Worm (Caenorhabditis elegans) whole organism, late embryonic: ENCODE data around the gene F16B12.6.

ENCODE experiments used
- K02D7.2 ChIP-seq: sonication (generic microtip); optimal IDR thresholded peaks from 2 replicates; lab custom pipeline; 2017; ENCODE audit warnings: mild to moderate bottlenecking, missing genetic modification characterization, missing compliant biosample characterization
- ceh-24 ChIP-seq: sonication (generic microtip); optimal IDR thresholded peaks from 2 replicates; lab custom pipeline; 2016; ENCODE audit warnings: mild to moderate bottlenecking, missing genetic modification characterization, missing compliant biosample characterization
- elt-2 ChIP-seq: sonication (generic microtip); optimal IDR thresholded peaks from 2 replicates; lab custom pipeline; 2016; ENCODE audit warnings: missing genetic modification reagents, missing genetic modification characterization, missing compliant biosample characterization
- fkh-10 ChIP-seq: fragments of 150-350 bp; optimal IDR thresholded peaks from 2 replicates; lab custom pipeline; 2014; ENCODE audit warnings: missing biosample characterization, missing genetic modification reagents, missing genetic modification characterization
- hlh-6 ChIP-seq: sonication (generic microtip); optimal IDR thresholded peaks from 2 replicates; lab custom pipeline; 2016; ENCODE audit warnings: missing genotype, missing genetic modification characterization, missing compliant biosample characterization
- mec-3 ChIP-seq: sonication (generic microtip); optimal IDR thresholded peaks from 2 replicates; lab custom pipeline; 2016; ENCODE audit warnings: borderline replicate concordance, missing genetic modification characterization, missing compliant biosample characterization
- nfya-1 ChIP-seq: sonication (generic microtip); optimal IDR thresholded peaks from 2 replicates; lab custom pipeline; 2017; ENCODE audit warnings: missing genetic modification characterization, mild to moderate bottlenecking, missing compliant biosample characterization, antibody characterized with exemption, moderate library complexity
- pqm-1 ChIP-seq: sonication (generic microtip); optimal IDR thresholded peaks from 2 replicates; lab custom pipeline; 2016; ENCODE audit warnings: missing genetic modification characterization, missing compliant biosample characterization
- sox-4 ChIP-seq: sonication (generic microtip); optimal IDR thresholded peaks from 2 replicates; lab custom pipeline; 2017; ENCODE audit warnings: mild to moderate bottlenecking, missing genetic modification characterization, inconsistent platforms, missing compliant biosample characterization
- tbx-2 ChIP-seq: sonication (generic microtip); optimal IDR thresholded peaks from 2 replicates; lab custom pipeline; 2016; ENCODE audit warnings: missing genetic modification characterization, missing compliant biosample characterization
- unc-3 ChIP-seq, 2 experiments: fragments of 200-800 bp in 1 of 2; sonication (Bioruptor generic) in 1 of 2; sonication (generic microtip) in 1 of 2; conservative IDR thresholded peaks in 1 of 2; optimal IDR thresholded peaks in 1 of 2; 2 replicates each; pipeline versions ENCODE4 v1.3.6 to Lab custom; 2016 to 2022; ENCODE audit warnings: missing compliant biosample characterization in 2 of 2, missing genetic modification characterization in 2 of 2, missing genetic modification reagents in 1 of 2
- zip-5 ChIP-seq: sonication (generic microtip); optimal IDR thresholded peaks from 2 replicates; lab custom pipeline; 2016; ENCODE audit warnings: missing genetic modification characterization, missing compliant biosample characterization

DNA sequence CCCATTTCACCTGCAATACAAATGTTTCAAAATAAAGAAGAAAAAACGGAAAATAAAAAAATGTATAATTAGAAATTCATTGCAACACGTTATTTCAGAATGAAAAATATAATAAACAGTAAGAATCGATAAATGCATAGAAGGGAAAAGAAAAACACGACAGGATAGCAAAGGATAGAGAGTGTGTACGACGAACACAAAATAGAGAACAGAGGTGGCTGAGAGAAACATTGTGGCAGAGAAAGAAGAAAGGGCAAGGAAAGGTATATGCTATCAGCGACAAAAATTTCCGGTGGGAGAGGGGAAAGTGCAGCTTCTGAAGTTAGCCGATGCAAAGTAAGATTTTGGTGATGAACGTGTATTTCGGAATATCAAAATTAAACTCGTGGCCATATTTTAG lies 23.8 kb downstream of the F16B12.6 start, which contains the start of gene F28H6.6:
- TF ChIP-seq elt-2 (tag; lab: Kevin White, UChicago) (no peak), nfya-1 (tag; lab: Kevin White, UChicago) (no peak), zip-5 (no peak), fkh-10 (GFP tag; lab: Kevin White, UChicago) (no peak), unc-3 (GFP tag; conservative IDR thresholded peaks at IDR 0.05; lab: Robert Waterston, UW) (no peak), unc-3 (tag; optimal IDR thresholded peaks at IDR 0.05; lab: Kevin White, UChicago) (no peak), mec-3 (tag; lab: Kevin White, UChicago) (no peak), sox-4 (tag; lab: Kevin White, UChicago) (no peak), tbx-2 (tag; lab: Kevin White, UChicago) (no peak), K02D7.2 (tag; lab: Kevin White, UChicago) (no peak), ceh-24 (tag; lab: Kevin White, UChicago) (no peak), hlh-6 (tag; lab: Kevin White, UChicago) (no peak), pqm-1 (tag; lab: Kevin White, UChicago) (no peak)
